Worm (Caenorhabditis elegans): ENCODE results near the gene old-1.
"Not testable (repeated sequence)": the region's sequence is repeated elsewhere in the genome, so short reads cannot be mapped to it uniquely, and the experiment has no call there.

DNA sequence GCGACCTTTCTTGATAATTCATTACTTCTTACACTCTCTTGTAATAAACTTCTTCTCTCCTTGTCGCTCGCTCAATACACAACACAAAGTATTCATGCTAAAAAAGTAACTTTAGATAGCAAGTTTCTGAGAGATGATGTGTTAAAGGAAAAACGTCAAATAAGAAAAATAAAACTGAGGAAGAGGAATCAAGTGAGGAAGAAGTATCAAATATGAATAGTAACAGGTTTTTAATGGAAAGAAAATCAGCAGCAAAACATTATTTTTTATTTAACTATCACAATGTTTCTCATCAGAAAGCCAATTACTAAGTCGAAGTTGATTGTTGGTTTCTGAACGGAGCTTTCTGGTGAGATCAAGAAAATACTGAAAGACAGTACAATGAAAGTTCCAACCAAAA is 2.2 kb downstream of the old-1 start, which contains the start of gene chil-1:
- TF ChIP-seq unc-39 (tag; optimal IDR thresholded peaks at IDR 0.05); nhr-28 (tag; optimal IDR thresholded peaks at IDR 0.05); snpc-4 (tag; optimal IDR thresholded peaks at IDR 0.05); unc-62 (GFP tag; optimal IDR thresholded peaks at IDR 0.05); M03D4.4 (tag; optimal IDR thresholded peaks at IDR 0.05); nhr-237 (tag; optimal IDR thresholded peaks at IDR 0.05); pha-4 (tag; optimal IDR thresholded peaks at IDR 0.05); elt-1 (tag; optimal IDR thresholded peaks at IDR 0.05; ENCODE audit: borderline replicate concordance, insufficient read depth); lin-13 (tag; optimal IDR thresholded peaks at IDR 0.05); nhr-2 (tag; optimal IDR thresholded peaks at IDR 0.05); zip-8 (tag; optimal IDR thresholded peaks at IDR 0.05); flh-1 (GFP tag; optimal IDR thresholded peaks at IDR 0.05): not testable (repeated sequence)
